Worm (Caenorhabditis elegans) whole organism, L4 larva: ENCODE measurements around the gene Y6E2A.1.

Experiments
- F26F4.8 ChIP-seq: fragments of 200-800 bp; sonication (Bioruptor generic); conservative IDR thresholded peaks from 2 replicates; pipeline ENCODE4 v1.3.6; 2022; ENCODE audit warnings: missing genetic modification characterization, missing compliant biosample characterization
- lsy-2 ChIP-seq, 2 experiments: fragments of 150-350 bp in 1 of 2; sonication (generic microtip) in 1 of 2; optimal IDR thresholded peaks; 2 replicates each; lab custom pipeline; 2014 to 2017; ENCODE audit warnings: missing biosample characterization in 2 of 2, missing genetic modification characterization in 2 of 2
- nhr-6 ChIP-seq: fragments of 150-350 bp; optimal IDR thresholded peaks from 2 replicates; lab custom pipeline; 2014; ENCODE audit warnings: missing biosample characterization, missing genetic modification characterization

DNA sequence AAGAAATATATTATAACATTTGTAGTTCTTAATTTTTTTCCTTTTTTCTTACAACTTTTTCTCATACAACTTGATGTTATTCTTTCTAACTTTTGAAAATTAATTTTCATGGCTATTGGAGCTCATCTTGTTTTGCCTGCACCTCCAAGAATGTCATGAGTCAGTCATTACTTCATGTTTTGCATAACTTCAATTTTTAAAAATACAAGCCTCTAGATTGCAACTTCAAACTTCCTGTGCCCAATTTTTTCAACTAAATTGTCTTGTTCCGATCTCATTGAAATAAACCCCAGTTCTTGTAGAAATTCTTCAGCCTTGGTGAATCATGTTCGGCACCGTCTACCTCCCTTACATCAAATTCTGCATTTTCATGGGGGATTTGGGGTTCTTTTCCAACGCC is 48.1 kb upstream of the Y6E2A.1 start, which contains the start of gene str-9:
- TF ChIP-seq F26F4.8 (GFP tag; lab: Robert Waterston, UW) = no peak
- no peak for TF ChIP-seq nhr-6 (tag; lab: Kevin White, UChicago)
- no peak for TF ChIP-seq lsy-2 (tag; optimal IDR thresholded peaks at IDR 0.05; lab: Kevin White, UChicago)
